Fruit fly (Drosophila melanogaster) whole organism, prepupa: Measurements from ENCODE around the gene ncd.

ENCODE experiments used
- Blimp-1 ChIP-seq: fragments of 200-800 bp; sonication (Bioruptor generic); optimal IDR thresholded peaks from 3 replicates; lab custom pipeline; 2017; ENCODE audit warnings: missing biosample characterization, missing genetic modification characterization, mild to moderate bottlenecking, moderate library complexity, missing genetic modification reagents
- CG10631 ChIP-seq: fragments of 200-800 bp; sonication (Bioruptor generic); optimal IDR thresholded peaks from 2 replicates; lab custom pipeline; 2016; ENCODE audit warnings: missing biosample characterization, missing genetic modification characterization
- CG10669 ChIP-seq: fragments of 200-800 bp; sonication (Bioruptor generic); optimal IDR thresholded peaks from 3 replicates; lab custom pipeline; 2018; ENCODE audit warnings: missing biosample characterization, mild to moderate bottlenecking, missing genetic modification characterization, moderate library complexity
- CG11294 ChIP-seq: fragments of 200-800 bp; sonication (Bioruptor generic); IDR thresholded peaks from 2 replicates; pipeline ENCODE4 v1.3.6; 2022; ENCODE audit warnings: missing biosample characterization, missing genetic modification characterization
- CG11902 ChIP-seq: fragments of 200-800 bp; sonication (Bioruptor generic); optimal IDR thresholded peaks from 3 replicates; lab custom pipeline; 2016; ENCODE audit warnings: missing biosample characterization, missing genetic modification characterization
- CG16779 ChIP-seq: fragments of 200-800 bp; sonication (Bioruptor generic); optimal IDR thresholded peaks from 3 replicates; lab custom pipeline; 2017; ENCODE audit warnings: missing biosample characterization, mild to moderate bottlenecking, missing genetic modification characterization
- CG3032 ChIP-seq: fragments of 200-800 bp; optimal IDR thresholded peaks from 2 replicates; lab custom pipeline; 2019; ENCODE audit warnings: missing biosample characterization, mild to moderate bottlenecking, missing genetic modification characterization, moderate library complexity
- CG31627 ChIP-seq: fragments of 200-800 bp; sonication (Bioruptor generic); optimal IDR thresholded peaks from 3 replicates; lab custom pipeline; 2016; ENCODE audit warnings: missing biosample characterization, missing genetic modification characterization
- CG32006 ChIP-seq: fragments of 200-800 bp; sonication (Bioruptor generic); optimal IDR thresholded peaks from 3 replicates; lab custom pipeline; 2017; ENCODE audit warnings: missing biosample characterization, mild to moderate bottlenecking, missing genetic modification characterization
- CG34406 ChIP-seq: fragments of 200-800 bp; sonication (Bioruptor generic); optimal IDR thresholded peaks from 3 replicates; lab custom pipeline; 2016; ENCODE audit warnings: missing biosample characterization, missing genetic modification characterization
- CG3919 ChIP-seq: fragments of 200-800 bp; sonication (Bioruptor generic); optimal IDR thresholded peaks from 3 replicates; lab custom pipeline; 2016; ENCODE audit warnings: missing biosample characterization, missing genetic modification characterization
- CG4318 ChIP-seq: fragments of 200-800 bp; sonication (Bioruptor generic); optimal IDR thresholded peaks from 3 replicates; lab custom pipeline; 2017; ENCODE audit warnings: missing biosample characterization, mild to moderate bottlenecking, missing genetic modification characterization
- CG6163 ChIP-seq: fragments of 200-800 bp; sonication (Bioruptor generic); IDR thresholded peaks from 3 replicates; pipeline ENCODE4 v1.3.6; 2022; ENCODE audit warnings: missing biosample characterization, missing genetic modification characterization
- CG6792 ChIP-seq: fragments of 200-800 bp; sonication (Bioruptor generic); optimal IDR thresholded peaks from 3 replicates; lab custom pipeline; 2016; ENCODE audit warnings: missing biosample characterization, missing genetic modification characterization
- CG6808 ChIP-seq: fragments of 200-800 bp; sonication (Bioruptor generic); optimal IDR thresholded peaks from 3 replicates; lab custom pipeline; 2017; ENCODE audit warnings: missing biosample characterization, missing genetic modification characterization, mild to moderate bottlenecking, moderate library complexity, missing genetic modification reagents
- CG6854 ChIP-seq: fragments of 200-800 bp; sonication (Bioruptor generic); optimal IDR thresholded peaks from 2 replicates; lab custom pipeline; 2017; ENCODE audit warnings: missing biosample characterization, mild to moderate bottlenecking, missing genetic modification characterization
- CG7368 ChIP-seq: fragments of 200-800 bp; sonication (Bioruptor generic); optimal IDR thresholded peaks from 3 replicates; lab custom pipeline; 2016; ENCODE audit warnings: missing biosample characterization, missing genetic modification characterization
- CG8119 ChIP-seq: fragments of 200-800 bp; sonication (Bioruptor generic); IDR thresholded peaks from 3 replicates; pipeline ENCODE4 v1.3.6; 2022; ENCODE audit warnings: missing biosample characterization, missing genetic modification characterization
- CG8319 ChIP-seq: fragments of 200-800 bp; sonication (Bioruptor generic); optimal IDR thresholded peaks from 3 replicates; lab custom pipeline; 2016; ENCODE audit warnings: missing biosample characterization, missing genetic modification characterization
- CG9139 ChIP-seq: fragments of 200-800 bp; sonication (Bioruptor generic); optimal IDR thresholded peaks from 3 replicates; lab custom pipeline; 2017; ENCODE audit warnings: missing biosample characterization, mild to moderate bottlenecking, missing genetic modification characterization
- Eip75B ChIP-seq: fragments of 200-800 bp; sonication (Bioruptor generic); optimal IDR thresholded peaks from 3 replicates; lab custom pipeline; 2016; ENCODE audit warnings: missing biosample characterization, missing genetic modification characterization
- Eip78C ChIP-seq: fragments of 200-800 bp; sonication (Bioruptor generic); peaks from one replicate; lab custom pipeline; 2016; ENCODE audit warnings: missing biosample characterization, missing genetic modification characterization
- Eip93F ChIP-seq: fragments of 200-800 bp; sonication (Bioruptor generic); optimal IDR thresholded peaks from 2 replicates; lab custom pipeline; 2016; ENCODE audit warnings: missing biosample characterization, mild to moderate bottlenecking, missing genetic modification characterization
- Ets21C ChIP-seq: fragments of 200-800 bp; sonication (Bioruptor generic); optimal IDR thresholded peaks from 3 replicates; lab custom pipeline; 2016; ENCODE audit warnings: missing biosample characterization, missing genetic modification characterization
- Ets96B ChIP-seq: fragments of 200-800 bp; optimal IDR thresholded peaks from 2 replicates; lab custom pipeline; 2019; ENCODE audit warnings: missing biosample characterization, mild to moderate bottlenecking, missing genetic modification characterization, moderate library complexity
- Hr38 ChIP-seq: sonication (Bioruptor generic); optimal IDR thresholded peaks from 2 replicates; lab custom pipeline; 2016; ENCODE audit warnings: missing biosample characterization, missing genetic modification characterization
- Hr39 ChIP-seq: fragments of 200-800 bp; sonication (Bioruptor generic); optimal IDR thresholded peaks from 2 replicates; lab custom pipeline; 2016; ENCODE audit warnings: missing biosample characterization, missing genetic modification characterization
- Lpt ChIP-seq: fragments of 200-800 bp; sonication (Bioruptor generic); optimal IDR thresholded peaks from 3 replicates; lab custom pipeline; 2016; ENCODE audit warnings: missing biosample characterization, missing genetic modification characterization
- Met ChIP-seq: fragments of 200-800 bp; sonication (Bioruptor generic); optimal IDR thresholded peaks from 3 replicates; lab custom pipeline; 2016; ENCODE audit warnings: missing biosample characterization, missing genetic modification characterization
- Smox ChIP-seq: fragments of 200-800 bp; sonication (Bioruptor generic); optimal IDR thresholded peaks from 3 replicates; lab custom pipeline; 2016; ENCODE audit warnings: missing biosample characterization, missing genetic modification characterization
- Sox15 ChIP-seq: fragments of 200-800 bp; sonication (Bioruptor generic); optimal IDR thresholded peaks from 3 replicates; lab custom pipeline; 2016; ENCODE audit warnings: missing biosample characterization, missing genetic modification characterization
- achi ChIP-seq: fragments of 200-800 bp; sonication (Bioruptor generic); optimal IDR thresholded peaks from 3 replicates; lab custom pipeline; 2016; ENCODE audit warnings: missing biosample characterization, missing genetic modification characterization
- cyc ChIP-seq: fragments of 200-800 bp; sonication (Bioruptor generic); optimal IDR thresholded peaks from 3 replicates; lab custom pipeline; 2016; ENCODE audit warnings: missing biosample characterization, missing genetic modification characterization
- dac ChIP-seq: fragments of 200-800 bp; sonication (Bioruptor generic); optimal IDR thresholded peaks from 2 replicates; lab custom pipeline; 2017; ENCODE audit warnings: missing biosample characterization, mild to moderate bottlenecking, missing genetic modification characterization
- dsx ChIP-seq: fragments of 200-800 bp; optimal IDR thresholded peaks from 3 replicates; lab custom pipeline; 2019; ENCODE audit warnings: missing biosample characterization, mild to moderate bottlenecking, missing genetic modification characterization, moderate library complexity; ENCODE audit not compliant: poor library complexity, severe bottlenecking
- eg ChIP-seq: fragments of 200-800 bp; sonication (Bioruptor generic); IDR thresholded peaks from 3 replicates; pipeline ENCODE4 v1.3.6; 2022; ENCODE audit warnings: missing biosample characterization, missing genetic modification characterization
- esn ChIP-seq: fragments of 200-800 bp; sonication (Bioruptor generic); optimal IDR thresholded peaks from 2 replicates; lab custom pipeline; 2016; ENCODE audit warnings: missing biosample characterization, mild to moderate bottlenecking, missing genetic modification characterization, moderate library complexity
- fd59A ChIP-seq: fragments of 200-800 bp; sonication (Bioruptor generic); optimal IDR thresholded peaks from 2 replicates; lab custom pipeline; 2017; ENCODE audit warnings: missing biosample characterization, mild to moderate bottlenecking, missing genetic modification characterization, missing genetic modification reagents
- fd85E ChIP-seq: fragments of 200-800 bp; sonication (Bioruptor generic); optimal IDR thresholded peaks from 3 replicates; lab custom pipeline; 2016; ENCODE audit warnings: missing biosample characterization, missing genetic modification characterization
- fkh ChIP-seq: fragments of 200-800 bp; sonication (Bioruptor generic); optimal IDR thresholded peaks from 3 replicates; lab custom pipeline; 2017; ENCODE audit warnings: missing biosample characterization, mild to moderate bottlenecking, missing genetic modification characterization, moderate library complexity
- lz ChIP-seq: fragments of 200-800 bp; sonication (Bioruptor generic); optimal IDR thresholded peaks from 3 replicates; lab custom pipeline; 2016; ENCODE audit warnings: missing biosample characterization, missing genetic modification characterization
- pdm3 ChIP-seq: fragments of 200-800 bp; sonication (Bioruptor generic); optimal IDR thresholded peaks from 3 replicates; lab custom pipeline; 2016; ENCODE audit warnings: missing biosample characterization, missing genetic modification characterization
- salr ChIP-seq, 2 experiments: fragments of 200-800 bp; sonication (Bioruptor generic); optimal IDR thresholded peaks; 3 replicates each; lab custom pipeline; 2016 to 2018; ENCODE audit warnings: missing biosample characterization in 2 of 2, missing genetic modification characterization in 2 of 2, mild to moderate bottlenecking in 1 of 2
- spab ChIP-seq: fragments of 200-800 bp; sonication (Bioruptor generic); optimal IDR thresholded peaks from 2 replicates; lab custom pipeline; 2017; ENCODE audit warnings: missing biosample characterization, mild to moderate bottlenecking, missing genetic modification characterization, missing genetic modification reagents
- ss ChIP-seq, 2 experiments: fragments of 200-800 bp; sonication (Bioruptor generic); optimal IDR thresholded peaks; 2 replicates in 1 of 2; 3 replicates in 1 of 2; lab custom pipeline; 2017 to 2018; ENCODE audit warnings: mild to moderate bottlenecking in 2 of 2, missing biosample characterization in 2 of 2, missing genetic modification characterization in 2 of 2, moderate library complexity in 1 of 2
- svp ChIP-seq: fragments of 200-800 bp; sonication (Bioruptor generic); peaks from one replicate; lab custom pipeline; 2016; ENCODE audit warnings: missing biosample characterization, missing genetic modification characterization
- topi ChIP-seq: fragments of 200-800 bp; sonication (Bioruptor generic); optimal IDR thresholded peaks from 3 replicates; lab custom pipeline; 2016; ENCODE audit warnings: missing biosample characterization, missing genetic modification characterization

ncd gene

dm6 chr3R:29772795-29773331, 34.1 kb downstream of the ncd start (continued):
- TF ChIP-seq svp (GFP tag; lab: Kevin White, UChicago) (peak; percentile 68), CG8119 (GFP tag; lab: Robert Waterston, UW) (peak; percentile 65), CG10631 (GFP tag; lab: Kevin White, UChicago) (no peak), spab (no peak), CG8319 (GFP tag; lab: Kevin White, UChicago) (no peak), fd59A (GFP tag; lab: Kevin White, UChicago) (no peak), fd85E (no peak), CG6163 (peak; percentile 77), Eip93F (GFP tag; lab: Kevin White, UChicago) (no peak), CG6792 (GFP tag; lab: Kevin White, UChicago) (no peak), esn (no peak), CG6854 (GFP tag; lab: Kevin White, UChicago) (peak; percentile 70), CG32006 (GFP tag; lab: Kevin White, UChicago) (no peak)

- no peak; the same call in 2 of the 3 replicates for TF ChIP-seq eg (GFP tag; lab: Robert Waterston, UW)
- TF ChIP-seq Sox15 (GFP tag; lab: Kevin White, UChicago) = no peak
- TF ChIP-seq dac (GFP tag; lab: Kevin White, UChicago) = no peak
- peak; percentile 18 for TF ChIP-seq Eip75B (GFP tag; lab: Kevin White, UChicago)
- peak; percentile 61 for TF ChIP-seq CG32006 (GFP tag; lab: Kevin White, UChicago)
- TF ChIP-seq CG34406 (GFP tag; lab: Kevin White, UChicago) = peak; percentile 30
- TF ChIP-seq Eip78C (GFP tag; lab: Kevin White, UChicago) = peak; percentile 93
- no peak for TF ChIP-seq CG9139 (GFP tag; lab: Kevin White, UChicago)
- peak; percentile 40 for TF ChIP-seq CG31627
- peak; percentile 30 for TF ChIP-seq CG6792 (GFP tag; lab: Kevin White, UChicago)
- no peak for TF ChIP-seq CG11294
- TF ChIP-seq fd85E = no peak
- TF ChIP-seq CG3919 (GFP tag; lab: Kevin White, UChicago) = peak; percentile 24
- TF ChIP-seq CG10669 (GFP tag; lab: Kevin White, UChicago) = peak; percentile 33
- TF ChIP-seq ss (GFP tag; optimal IDR thresholded peaks at IDR 0.05; lab: Kevin White, UChicago) = no peak
- TF ChIP-seq Ets96B (tag; lab: Kevin White, UChicago) = peak; percentile 16
- TF ChIP-seq pdm3 = peak; percentile 45
- TF ChIP-seq Lpt (GFP tag; lab: Kevin White, UChicago) = no peak
- peak; percentile 52 for TF ChIP-seq topi
- no peak for TF ChIP-seq Hr38 (GFP tag; lab: Kevin White, UChicago)
- TF ChIP-seq CG10631 (GFP tag; lab: Kevin White, UChicago) = peak; percentile 65
- peak; percentile 42 for TF ChIP-seq cyc (GFP tag; lab: Kevin White, UChicago)
- TF ChIP-seq svp (GFP tag; lab: Kevin White, UChicago) = peak; percentile 71
- no peak for TF ChIP-seq dsx (GFP tag; lab: Kevin White, UChicago)
- peak; percentile 51 for TF ChIP-seq spab
- peak in 1 of 2 experiments; percentile 60 for TF ChIP-seq salr (GFP tag; optimal IDR thresholded peaks at IDR 0.05; lab: Kevin White, UChicago)
- no peak for TF ChIP-seq Eip93F (GFP tag; lab: Kevin White, UChicago)
- no peak for TF ChIP-seq CG8119 (GFP tag; lab: Robert Waterston, UW)
- peak; percentile 61 for TF ChIP-seq lz
- TF ChIP-seq Met = peak; percentile 57
- no peak for TF ChIP-seq fkh
- TF ChIP-seq Ets21C (GFP tag; lab: Kevin White, UChicago) = peak; percentile 10
- no peak for TF ChIP-seq CG16779 (tag; lab: Kevin White, UChicago)
- peak; percentile 16 for TF ChIP-seq Blimp-1 (GFP tag; lab: Kevin White, UChicago)
- TF ChIP-seq Hr39 (GFP tag; lab: Kevin White, UChicago) = peak; percentile 12
- TF ChIP-seq CG11902 (GFP tag; lab: Kevin White, UChicago) = peak; percentile 28
- peak; percentile 63 for TF ChIP-seq CG6808 (GFP tag; lab: Kevin White, UChicago)
- TF ChIP-seq achi = peak; percentile 69
- peak; percentile 74 for TF ChIP-seq CG6163
- TF ChIP-seq CG3032 (tag; lab: Kevin White, UChicago) = peak; percentile 52
- TF ChIP-seq Smox (GFP tag; lab: Kevin White, UChicago) = peak; percentile 36
- TF ChIP-seq esn = peak; percentile 66
- peak; percentile 48 for TF ChIP-seq CG4318
- no peak for TF ChIP-seq CG7368 (GFP tag; lab: Kevin White, UChicago)
These were observed 34.7 kb downstream of the ncd start for dm6 chr3R:29772090-29772794.
